Fruit fly (Drosophila melanogaster) whole organism, pupa: Measurements from ENCODE around the gene Rga.
A peak's percentile ranks its signal among the peaks of the same experiment; 100 is the strongest.

ENCODE experiments used
- CG10348 ChIP-seq: fragments of 200-800 bp; sonication (Bioruptor generic); IDR thresholded peaks from 2 replicates; pipeline ENCODE4 v1.3.6; 2022; ENCODE audit warnings: missing biosample characterization, missing genetic modification characterization
- CG12605 ChIP-seq: fragments of 200-800 bp; sonication (Bioruptor generic); IDR thresholded peaks from 2 replicates; pipeline ENCODE4 v1.3.6; 2022; ENCODE audit warnings: missing biosample characterization, missing genetic modification characterization
- CG14655 ChIP-seq: fragments of 200-800 bp; sonication (Bioruptor generic); optimal IDR thresholded peaks from 3 replicates; lab custom pipeline; 2017; ENCODE audit warnings: mild to moderate bottlenecking, missing biosample characterization, missing genetic modification reagents, missing genetic modification characterization
- CG34367 ChIP-seq: fragments of 200-800 bp; sonication (Bioruptor generic); optimal IDR thresholded peaks from 2 replicates; lab custom pipeline; 2018; ENCODE audit warnings: missing biosample characterization, mild to moderate bottlenecking, missing genetic modification characterization
- CG8159 ChIP-seq: fragments of 200-800 bp; sonication (Bioruptor generic); optimal IDR thresholded peaks from 3 replicates; lab custom pipeline; 2018; ENCODE audit warnings: missing biosample characterization, mild to moderate bottlenecking, missing genetic modification characterization, moderate library complexity
- CG8301 ChIP-seq: fragments of 200-800 bp; sonication (Bioruptor generic); optimal IDR thresholded peaks from 2 replicates; lab custom pipeline; 2018; ENCODE audit warnings: missing biosample characterization, mild to moderate bottlenecking, missing genetic modification characterization
- CG9948 ChIP-seq: fragments of 200-800 bp; sonication (Bioruptor generic); optimal IDR thresholded peaks from 2 replicates; lab custom pipeline; 2018; ENCODE audit warnings: missing biosample characterization, mild to moderate bottlenecking, missing genetic modification characterization, moderate library complexity

- TF ChIP-seq CG8159 (peak; percentile 27), CG12605 (GFP tag; lab: Robert Waterston, UW) (peak; percentile 50), CG8301 (tag; lab: Kevin White, UChicago) (peak; percentile 4), CG34367 (peak; percentile 18), CG14655 (peak; percentile 14), CG10348 (no peak), CG9948 (tag; lab: Kevin White, UChicago) (no peak)
Measured at dm6 chr3R:5621714-5622405, 8.9 kb upstream of the Rga start.
